Worm (Caenorhabditis elegans) whole organism, mixed stage, embryonic: ENCODE measurements around the gene Y73B3A.8.
"Not testable (repeated sequence)": the region's sequence is repeated elsewhere in the genome, so short reads cannot be mapped to it uniquely, and the experiment has no call there.

Experiments used
- bed-3 ChIP-seq: fragments of 200-800 bp; sonication (Bioruptor generic); optimal IDR thresholded peaks from 3 replicates; lab custom pipeline; 2018; ENCODE audit warnings: mild to moderate bottlenecking, missing genetic modification characterization, moderate library complexity, missing compliant biosample characterization
- ceh-39 ChIP-seq: fragments of 150-350 bp; optimal IDR thresholded peaks from 2 replicates; lab custom pipeline; 2014; ENCODE audit warnings: missing biosample characterization, missing genetic modification characterization
- ces-1 ChIP-seq: fragments of 150-350 bp; optimal IDR thresholded peaks from 2 replicates; lab custom pipeline; 2014; ENCODE audit warnings: missing biosample characterization, missing genetic modification reagents, missing genetic modification characterization
- elt-1 ChIP-seq: sonication (generic microtip); optimal IDR thresholded peaks from 2 replicates; lab custom pipeline; 2017; ENCODE audit warnings: missing genetic modification characterization, mild to moderate bottlenecking, missing compliant biosample characterization, antibody characterized with exemption, moderate library complexity, borderline replicate concordance; ENCODE audit not compliant: insufficient read depth
- mep-1 ChIP-seq: fragments of 150-350 bp; optimal IDR thresholded peaks from 2 replicates; lab custom pipeline; 2017; ENCODE audit warnings: missing biosample characterization, missing genetic modification reagents, missing genetic modification characterization, inconsistent platforms
- nhr-28 ChIP-seq: fragments of 150-350 bp; optimal IDR thresholded peaks from 2 replicates; lab custom pipeline; 2014; ENCODE audit warnings: missing biosample characterization, missing genetic modification characterization
- pha-4 ChIP-seq: fragments of 150-350 bp; optimal IDR thresholded peaks from 2 replicates; lab custom pipeline; 2018; ENCODE audit warnings: missing biosample characterization, missing genetic modification reagents, missing genetic modification characterization
- sptf-1 ChIP-seq: sonication (generic microtip); optimal IDR thresholded peaks from 2 replicates; lab custom pipeline; 2017; ENCODE audit warnings: mild to moderate bottlenecking, missing genetic modification characterization, moderate library complexity, missing compliant biosample characterization
- unc-120 ChIP-seq: sonication (generic microtip); optimal IDR thresholded peaks from 2 replicates; lab custom pipeline; 2017; ENCODE audit warnings: missing genetic modification characterization, missing compliant biosample characterization; ENCODE audit not compliant: poor library complexity, severe bottlenecking

Y73B3A.8 gene

ce11 chrX:114400-114799, 26.6 kb downstream of the Y73B3A.8 start, which contains the start of gene fbxa-221:
fbxa-221 (plus strand) TSS chrX:114700.
- TF ChIP-seq ces-1 (GFP tag; lab: Kevin White, UChicago); ceh-39 (tag; lab: Kevin White, UChicago); mep-1: not testable (repeated sequence)

ce11 chrX:108929-109328, 32.1 kb downstream of the Y73B3A.8 start, which contains the start of gene elk-2:
elk-2 (minus strand) TSS chrX:109029.
- not testable (repeated sequence) for TF ChIP-seq sptf-1 (tag; lab: Kevin White, UChicago); elt-1 (tag; lab: Kevin White, UChicago); bed-3 (GFP tag; lab: Kevin White, UChicago)

- not testable (repeated sequence) for TF ChIP-seq nhr-28, pha-4, unc-120 (tag; lab: Kevin White, UChicago)
- TF ChIP-seq, all 35 proteins: peak for 0; not testable (repeated sequence) for 35
These were observed 36.3 kb downstream of the Y73B3A.8 start, which contains the start of gene Y73B3A.4 for ce11 chrX:104737-105136. Y73B3A.4 (minus strand) TSS chrX:104777.
